Fruit fly (Drosophila melanogaster) whole organism, pupa: ENCODE measurements around the gene Uck.

ENCODE experiments used
- CG12605 ChIP-seq: fragments of 200-800 bp; sonication (Bioruptor generic); IDR thresholded peaks from 2 replicates; pipeline ENCODE4 v1.3.6; 2022; ENCODE audit warnings: missing biosample characterization, missing genetic modification characterization
- CG13204 ChIP-seq: fragments of 200-800 bp; sonication (Bioruptor generic); optimal IDR thresholded peaks from 2 replicates; lab custom pipeline; 2018; ENCODE audit warnings: missing biosample characterization, mild to moderate bottlenecking, missing genetic modification characterization, moderate library complexity
- CG14655 ChIP-seq: fragments of 200-800 bp; sonication (Bioruptor generic); optimal IDR thresholded peaks from 3 replicates; lab custom pipeline; 2017; ENCODE audit warnings: mild to moderate bottlenecking, missing biosample characterization, missing genetic modification reagents, missing genetic modification characterization
- CG15710 ChIP-seq: fragments of 200-800 bp; sonication (Bioruptor generic); optimal IDR thresholded peaks from 2 replicates; lab custom pipeline; 2018; ENCODE audit warnings: missing biosample characterization, mild to moderate bottlenecking, missing genetic modification characterization, moderate library complexity
- CG32121 ChIP-seq: fragments of 200-800 bp; sonication (Bioruptor generic); IDR thresholded peaks from 2 replicates; pipeline ENCODE4 v1.3.6; 2022; ENCODE audit warnings: missing biosample characterization, missing genetic modification characterization
- CG34367 ChIP-seq: fragments of 200-800 bp; sonication (Bioruptor generic); optimal IDR thresholded peaks from 2 replicates; lab custom pipeline; 2018; ENCODE audit warnings: missing biosample characterization, mild to moderate bottlenecking, missing genetic modification characterization
- CG4496 ChIP-seq: fragments of 200-800 bp; sonication (Bioruptor generic); IDR thresholded peaks from 3 replicates; pipeline ENCODE4 v1.3.6; 2022; ENCODE audit warnings: missing biosample characterization, missing genetic modification characterization
- CG8159 ChIP-seq: fragments of 200-800 bp; sonication (Bioruptor generic); optimal IDR thresholded peaks from 3 replicates; lab custom pipeline; 2018; ENCODE audit warnings: missing biosample characterization, mild to moderate bottlenecking, missing genetic modification characterization, moderate library complexity
- CG8301 ChIP-seq: fragments of 200-800 bp; sonication (Bioruptor generic); optimal IDR thresholded peaks from 2 replicates; lab custom pipeline; 2018; ENCODE audit warnings: missing biosample characterization, mild to moderate bottlenecking, missing genetic modification characterization
- CG9948 ChIP-seq: fragments of 200-800 bp; sonication (Bioruptor generic); optimal IDR thresholded peaks from 2 replicates; lab custom pipeline; 2018; ENCODE audit warnings: missing biosample characterization, mild to moderate bottlenecking, missing genetic modification characterization, moderate library complexity
- D1 ChIP-seq: fragments of 200-800 bp; sonication (Bioruptor generic); optimal IDR thresholded peaks from 2 replicates; lab custom pipeline; 2018; ENCODE audit warnings: missing biosample characterization, mild to moderate bottlenecking, missing genetic modification characterization, moderate library complexity
- EcR ChIP-seq: fragments of 200-800 bp; sonication (Bioruptor generic); optimal IDR thresholded peaks from 3 replicates; lab custom pipeline; 2019; ENCODE audit warnings: missing biosample characterization, missing genetic modification characterization, mild to moderate bottlenecking, moderate library complexity, missing genetic modification reagents
- Ets98B ChIP-seq: fragments of 200-800 bp; sonication (Bioruptor generic); IDR thresholded peaks from 2 replicates; pipeline ENCODE4 v1.3.6; 2022; ENCODE audit warnings: missing biosample characterization, missing genetic modification characterization
- Pif1A ChIP-seq: fragments of 200-800 bp; sonication (Bioruptor generic); optimal IDR thresholded peaks from 3 replicates; lab custom pipeline; 2016; ENCODE audit warnings: missing biosample characterization, missing genetic modification characterization
- Pif1B ChIP-seq: fragments of 200-800 bp; sonication (Bioruptor generic); optimal IDR thresholded peaks from 3 replicates; lab custom pipeline; 2016; ENCODE audit warnings: missing biosample characterization, missing genetic modification characterization
- Snoo ChIP-seq: fragments of 200-800 bp; sonication (Bioruptor generic); optimal IDR thresholded peaks from 3 replicates; lab custom pipeline; 2017; ENCODE audit warnings: missing biosample characterization, mild to moderate bottlenecking, missing genetic modification characterization, inconsistent platforms
- fd96Ca ChIP-seq: fragments of 200-800 bp; sonication (Bioruptor generic); IDR thresholded peaks from 3 replicates; pipeline ENCODE4 v1.3.6; 2022; ENCODE audit warnings: missing biosample characterization, missing genetic modification characterization
- rn ChIP-seq: fragments of 200-800 bp; sonication (Bioruptor generic); IDR thresholded peaks from 2 replicates; pipeline ENCODE4 v1.3.6; 2022; ENCODE audit warnings: missing biosample characterization, missing genetic modification characterization

The Uck gene

DNA sequence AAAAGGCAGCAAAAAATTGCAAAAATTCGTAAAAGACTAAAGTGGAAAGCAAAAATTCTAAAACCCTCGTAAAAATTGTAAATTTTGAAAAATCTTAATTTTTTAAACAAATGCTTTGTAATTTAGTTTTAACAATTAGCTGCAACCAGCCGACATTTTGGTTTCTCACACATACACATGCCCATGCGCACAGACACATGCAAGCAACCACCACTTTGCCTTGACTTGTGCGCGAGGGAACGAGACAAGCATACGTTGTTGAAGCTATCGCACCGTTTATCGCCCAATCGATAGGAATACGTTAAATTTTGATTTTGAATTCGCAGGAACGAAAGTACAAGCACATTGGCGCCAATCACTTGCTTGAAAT, 30.4 kb downstream of the Uck start:
- TF ChIP-seq CG9948 (tag; lab: Kevin White, UChicago) (no peak), CG15710 (no peak), Pif1B (no peak), Pif1A (GFP tag; lab: Kevin White, UChicago) (no peak), Ets98B (GFP tag; lab: Robert Waterston, UW) (peak; percentile 12; the same call in 1 of the 2 replicates)

DNA sequence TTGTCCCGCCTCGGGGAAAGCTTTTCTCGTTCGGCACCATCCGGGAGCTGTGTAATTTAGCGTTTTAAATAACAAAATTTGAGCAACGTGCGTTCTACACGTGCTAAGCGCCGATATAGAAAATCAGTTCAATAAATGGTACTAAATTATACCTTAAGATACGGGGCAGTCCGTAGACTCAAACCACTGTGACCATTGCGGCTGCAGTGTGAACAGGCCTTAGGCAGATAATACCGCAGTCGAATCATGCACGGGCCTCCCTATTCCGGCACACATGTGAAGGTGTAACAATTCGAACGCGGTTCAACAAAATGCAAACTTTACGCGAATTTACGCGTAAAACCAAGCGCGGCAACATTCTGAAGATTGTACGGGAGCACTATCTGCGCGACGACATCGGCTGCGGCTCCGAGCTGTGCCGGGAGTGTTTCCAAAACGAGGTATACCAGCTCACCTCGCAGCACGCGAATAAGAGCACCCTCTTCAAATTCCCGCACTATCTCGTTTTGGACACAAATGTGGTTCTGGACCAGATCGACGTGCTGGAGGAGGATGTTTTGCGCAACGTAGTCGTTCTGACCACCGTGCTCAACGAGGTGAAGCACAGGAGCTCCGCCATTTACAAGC, 43.3 kb downstream of the Uck start, which contains the start of the genes Rrp5 and Dis3:
Gene Rrp5 (minus strand): TSS at position 135 of the 627 bp plus-strand sequence.
Gene Dis3 (plus strand): TSS at position 252 of the 627 bp plus-strand sequence.
- no peak for TF ChIP-seq CG14655 (GFP tag; lab: Kevin White, UChicago)
- TF ChIP-seq CG4496 = peak; percentile 35; the same call in 1 of the 3 replicates
- TF ChIP-seq CG32121 = no peak
- no peak for TF ChIP-seq CG9948 (tag; lab: Kevin White, UChicago)
- no peak for TF ChIP-seq D1
- peak; percentile 41; the same call in 1 of the 3 replicates for TF ChIP-seq fd96Ca (GFP tag; lab: Robert Waterston, UW)
- no peak for TF ChIP-seq CG8301 (tag; lab: Kevin White, UChicago)
- TF ChIP-seq Snoo = no peak
- TF ChIP-seq CG13204 (GFP tag; lab: Kevin White, UChicago) = no peak
- no peak for TF ChIP-seq Pif1A (GFP tag; lab: Kevin White, UChicago)

DNA sequence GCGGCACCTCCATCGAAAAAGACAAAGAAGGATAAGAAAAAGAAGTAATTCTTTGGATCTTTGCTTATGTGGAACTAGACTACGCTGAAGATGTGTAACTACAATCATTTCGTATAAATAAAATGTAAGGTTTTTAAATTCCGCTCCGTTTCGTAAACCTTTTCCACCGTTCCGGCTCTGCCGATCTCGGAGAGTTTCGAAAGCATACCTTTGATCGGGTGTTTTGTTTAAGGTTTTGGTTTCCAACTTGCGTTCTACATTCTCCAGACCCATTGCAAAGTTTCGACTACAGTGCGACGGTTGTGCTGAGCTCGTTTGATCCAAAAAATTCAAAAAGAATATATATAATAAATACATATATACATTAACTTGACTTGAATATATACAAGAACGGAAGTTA, 46.6 kb downstream of the Uck start, which contains the start of gene CG6432:
Gene CG6432 (plus strand): TSS at position 301 of the 400 bp plus-strand sequence.
- TF ChIP-seq CG9948 (tag; lab: Kevin White, UChicago) (no peak), Ets98B (GFP tag; lab: Robert Waterston, UW) (no peak), rn (GFP tag; lab: Robert Waterston, UW) (no peak), Snoo (no peak), CG8159 (tag; lab: Kevin White, UChicago) (no peak), EcR (no peak), CG34367 (tag; lab: Kevin White, UChicago) (no peak), Pif1A (GFP tag; lab: Kevin White, UChicago) (no peak)

DNA sequence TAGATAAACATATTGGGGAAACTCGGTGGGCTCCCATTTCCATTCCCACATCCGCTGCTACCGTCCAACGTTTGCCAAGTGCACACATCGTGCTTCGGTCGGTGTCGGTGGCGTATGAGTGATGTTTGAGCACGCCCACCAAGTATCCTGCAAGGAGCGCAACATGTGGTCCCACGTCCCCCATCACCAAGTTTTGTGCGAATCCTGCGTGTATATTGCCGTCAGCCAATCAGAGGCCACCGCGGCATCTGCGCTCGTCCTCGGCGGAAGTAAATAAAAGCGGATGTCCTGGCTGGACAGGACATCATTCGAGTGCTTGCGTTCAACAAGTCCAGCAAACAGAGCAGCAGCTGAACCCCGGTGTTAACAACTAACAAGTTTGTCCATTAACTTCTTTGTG, 51.3 kb downstream of the Uck start, which contains the start of gene Ms:
Gene Ms (plus strand): TSS at position 301 of the 400 bp plus-strand sequence.
- TF ChIP-seq CG9948 (tag; lab: Kevin White, UChicago) (no peak), CG12605 (GFP tag; lab: Robert Waterston, UW) (peak; percentile 37; the same call in 1 of the 2 replicates)
